Worm (Caenorhabditis elegans): ENCODE results near the gene F35C11.7.
A peak's percentile ranks its signal among the peaks of the same experiment; 100 is the strongest.

F35C11.7 gene

ce11 chrII:8283158-8283717 lies 27.1 kb downstream of the F35C11.7 start, which contains the start of the genes nst-1 and cct-4:
Gene nst-1 (minus strand): TSS chrII:8283208.
Gene cct-4 (plus strand): TSS chrII:8283667.
- TF ChIP-seq ces-1 (GFP tag; optimal IDR thresholded peaks at IDR 0.05) (peak; percentile 39), mep-1 (tag; optimal IDR thresholded peaks at IDR 0.05) (peak; percentile 28), mls-2 (tag; optimal IDR thresholded peaks at IDR 0.05) (no peak), mab-5 (tag; optimal IDR thresholded peaks at IDR 0.05) (no peak), lsy-2 (tag; optimal IDR thresholded peaks at IDR 0.05) (peak; percentile 32), bed-3 (GFP tag; optimal IDR thresholded peaks at IDR 0.05) (no peak), hlh-1 (tag; optimal IDR thresholded peaks at IDR 0.05) (no peak), nhr-12 (tag; optimal IDR thresholded peaks at IDR 0.05) (no peak), lin-13 (tag; optimal IDR thresholded peaks at IDR 0.05) (no peak), elt-1 (tag; optimal IDR thresholded peaks at IDR 0.05; ENCODE audit: borderline replicate concordance, insufficient read depth) (no peak), nhr-237 (tag; optimal IDR thresholded peaks at IDR 0.05) (peak; percentile 22), ham-2 (GFP tag; optimal IDR thresholded peaks at IDR 0.05) (no peak), M03D4.4 (tag; optimal IDR thresholded peaks at IDR 0.05) (no peak)

ce11 chrII:8295296-8295695 lies 39.2 kb downstream of the F35C11.7 start, which contains the start of gene nlp-55:
Gene nlp-55 (minus strand): TSS chrII:8295396.
- no peak for TF ChIP-seq ceh-83 (GFP tag; optimal IDR thresholded peaks at IDR 0.05)

Data from whole organism, mixed stage, embryonic.